Fruit fly (Drosophila melanogaster) Kc167 (cell line): ENCODE data around the gene Dic1.

Experiments
- Myc ChIP-seq: fragments of >200 bp; optimal IDR thresholded peaks from 2 replicates; lab custom pipeline; 2017; ENCODE audit warnings: missing external identifiers
- Sin3A ChIP-seq: fragments of >200 bp; optimal IDR thresholded peaks from 2 replicates; lab custom pipeline; 2018; ENCODE audit warnings: missing external identifiers
- h ChIP-seq: fragments of >200 bp; optimal IDR thresholded peaks from 3 replicates; lab custom pipeline; 2018; ENCODE audit warnings: missing external identifiers
- insv ChIP-seq: fragments of >200 bp; optimal IDR thresholded peaks from 3 replicates; lab custom pipeline; 2018; ENCODE audit warnings: missing external identifiers
- psq ChIP-seq: fragments of >200 bp; optimal IDR thresholded peaks from 2 replicates; lab custom pipeline; 2017; ENCODE audit warnings: missing external identifiers
- ttk ChIP-seq: sonication (Bioruptor generic); optimal IDR thresholded peaks from 2 replicates; lab custom pipeline; 2017; ENCODE audit warnings: missing external identifiers

- no peak for TF ChIP-seq psq (lab: Kevin White, UChicago)
- TF ChIP-seq h: no peak
- TF ChIP-seq Myc (lab: Kevin White, UChicago): no peak
- no peak for TF ChIP-seq insv (lab: Kevin White, UChicago)
- TF ChIP-seq ttk (lab: Kevin White, UChicago): no peak
- no peak for TF ChIP-seq Sin3A
Measured at dm6 chr3R:13333031-13333430, 31.7 kb upstream of the Dic1 start.
